Fruit fly (Drosophila melanogaster) whole organism, embryonic: Measurements from ENCODE around the gene ct.

Source experiments
- Abd-B ChIP-seq: fragments of 200-800 bp; sonication (Bioruptor generic); optimal IDR thresholded peaks from 2 replicates; lab custom pipeline; 2018; ENCODE audit warnings: missing biosample characterization, mild to moderate bottlenecking, missing genetic modification characterization, moderate library complexity
- Adf1 ChIP-seq: fragments of 200-800 bp; sonication (Bioruptor generic); IDR thresholded peaks from 2 replicates; pipeline ENCODE4 v1.3.6; 2022; ENCODE audit warnings: missing biosample characterization, missing genetic modification characterization
- Awh ChIP-seq: fragments of 200-800 bp; sonication (Bioruptor generic); IDR thresholded peaks from 2 replicates; pipeline ENCODE4, ENCODE4 v1.3.6; 2022; ENCODE audit warnings: missing biosample characterization, missing genetic modification characterization
- C15 ChIP-seq: fragments of 200-800 bp; sonication (Bioruptor generic); IDR thresholded peaks from 3 replicates; pipeline ENCODE4 v1.3.6; 2022; ENCODE audit warnings: missing biosample characterization, missing genetic modification characterization
- CG10462 ChIP-seq: fragments of 200-800 bp; sonication (Bioruptor generic); optimal IDR thresholded peaks from 2 replicates; lab custom pipeline; 2016; ENCODE audit warnings: missing biosample characterization, missing genetic modification characterization
- CG10543 ChIP-seq: fragments of 200-800 bp; sonication (Bioruptor generic); optimal IDR thresholded peaks from 3 replicates; lab custom pipeline; 2017; ENCODE audit warnings: missing biosample characterization, mild to moderate bottlenecking, missing genetic modification characterization, moderate library complexity
- CG11695 ChIP-seq: fragments of 200-800 bp; sonication (Bioruptor generic); IDR thresholded peaks from 3 replicates; pipeline ENCODE4 v1.3.6; 2022; ENCODE audit warnings: missing biosample characterization, missing genetic modification characterization
- CG12071 ChIP-seq: fragments of 200-800 bp; sonication (Bioruptor generic); optimal IDR thresholded peaks from 3 replicates; lab custom pipeline; 2018; ENCODE audit warnings: missing biosample characterization, mild to moderate bottlenecking, missing genetic modification characterization
- CG14014 ChIP-seq: fragments of 200-800 bp; sonication (Bioruptor generic); IDR thresholded peaks from 2 replicates; pipeline ENCODE4 v1.3.6; 2022; ENCODE audit warnings: missing biosample characterization, missing genetic modification characterization
- CG15601 ChIP-seq: fragments of 200-800 bp; sonication (Bioruptor generic); optimal IDR thresholded peaks from 3 replicates; lab custom pipeline; 2019; ENCODE audit warnings: missing biosample characterization, mild to moderate bottlenecking, missing genetic modification characterization, moderate library complexity
- CG17186 ChIP-seq: fragments of 200-800 bp; sonication (Bioruptor generic); optimal IDR thresholded peaks from 3 replicates; lab custom pipeline; 2017; ENCODE audit warnings: missing biosample characterization, missing genetic modification reagents, missing genetic modification characterization
- CG32532 ChIP-seq: fragments of 200-800 bp; sonication (Bioruptor generic); IDR thresholded peaks from 2 replicates; pipeline ENCODE4 v1.3.6; 2022; ENCODE audit warnings: missing biosample characterization, missing genetic modification characterization
- CG32772 ChIP-seq: fragments of 200-800 bp; sonication (Bioruptor generic); IDR thresholded peaks from 2 replicates; pipeline ENCODE4 v1.3.6; 2022; ENCODE audit warnings: missing biosample characterization, missing genetic modification characterization
- CG6854 ChIP-seq: fragments of 200-800 bp; sonication (Bioruptor generic); optimal IDR thresholded peaks from 3 replicates; lab custom pipeline; 2017; ENCODE audit warnings: missing biosample characterization, mild to moderate bottlenecking, missing genetic modification characterization
- CG7839 ChIP-seq: fragments of 200-800 bp; sonication (Bioruptor generic); optimal IDR thresholded peaks from 3 replicates; lab custom pipeline; 2018; ENCODE audit warnings: missing biosample characterization, mild to moderate bottlenecking, missing genetic modification characterization, moderate library complexity
- CG8089 ChIP-seq: fragments of 200-800 bp; sonication (Bioruptor generic); optimal IDR thresholded peaks from 3 replicates; lab custom pipeline; 2016; ENCODE audit warnings: missing biosample characterization, missing genetic modification characterization
- CG8388 ChIP-seq: fragments of 200-800 bp; sonication (Bioruptor generic); optimal IDR thresholded peaks from 2 replicates; lab custom pipeline; 2019; ENCODE audit warnings: missing biosample characterization, mild to moderate bottlenecking, missing genetic modification characterization, moderate library complexity
- CG9817 ChIP-seq: fragments of 200-800 bp; sonication (Bioruptor generic); optimal IDR thresholded peaks from 2 replicates; lab custom pipeline; 2018; ENCODE audit warnings: missing biosample characterization, mild to moderate bottlenecking, missing genetic modification characterization, moderate library complexity
- CrebB ChIP-seq: fragments of 200-800 bp; sonication (Bioruptor generic); optimal IDR thresholded peaks from 3 replicates; lab custom pipeline; 2018; ENCODE audit warnings: missing biosample characterization, mild to moderate bottlenecking, missing genetic modification characterization
- Deaf1 ChIP-seq: fragments of 200-800 bp; optimal IDR thresholded peaks from 3 replicates; lab custom pipeline; 2019; ENCODE audit warnings: missing biosample characterization, mild to moderate bottlenecking, missing genetic modification characterization, moderate library complexity
- Dp ChIP-seq: fragments of 200-800 bp; sonication (Bioruptor generic); optimal IDR thresholded peaks from 2 replicates; lab custom pipeline; 2018; ENCODE audit warnings: missing biosample characterization, mild to moderate bottlenecking, missing genetic modification characterization, moderate library complexity
- GATAe ChIP-seq: fragments of 200-800 bp; sonication (Bioruptor generic); conservative IDR thresholded peaks from 2 replicates; pipeline ENCODE4 v1.3.6; 2022; ENCODE audit warnings: missing biosample characterization, missing genetic modification characterization
- Gug ChIP-seq: fragments of 200-800 bp; sonication (Bioruptor generic); IDR thresholded peaks from 4 replicates; pipeline ENCODE4 v1.3.6; 2022; ENCODE audit warnings: missing biosample characterization, missing genetic modification characterization
- HLH4C ChIP-seq: fragments of 200-800 bp; sonication (Bioruptor generic); IDR thresholded peaks from 3 replicates; pipeline ENCODE4 v1.3.6; 2022; ENCODE audit warnings: missing biosample characterization, missing genetic modification characterization; ENCODE audit not compliant: partially characterized antibody
- HmgZ ChIP-seq: fragments of 200-800 bp; sonication (Bioruptor generic); optimal IDR thresholded peaks from 2 replicates; lab custom pipeline; 2018; ENCODE audit warnings: missing biosample characterization, mild to moderate bottlenecking, missing genetic modification characterization
- Mad ChIP-seq: fragments of 200-800 bp; sonication (Bioruptor generic); optimal IDR thresholded peaks from 2 replicates; lab custom pipeline; 2016; ENCODE audit warnings: missing biosample characterization, missing genetic modification characterization
- NC2α ChIP-seq: fragments of 200-800 bp; sonication (Bioruptor generic); optimal IDR thresholded peaks from 2 replicates; lab custom pipeline; 2016; ENCODE audit warnings: missing biosample characterization, missing genetic modification characterization
- NK7.1 ChIP-seq: fragments of 200-800 bp; sonication (Bioruptor generic); optimal IDR thresholded peaks from 3 replicates; lab custom pipeline; 2016; ENCODE audit warnings: missing biosample characterization, missing genetic modification characterization
- Neu2 ChIP-seq: fragments of 200-800 bp; sonication (Bioruptor generic); optimal IDR thresholded peaks from 3 replicates; lab custom pipeline; 2016; ENCODE audit warnings: missing biosample characterization, missing genetic modification characterization, borderline replicate concordance
- Rfx ChIP-seq: fragments of 200-800 bp; sonication (Bioruptor generic); IDR thresholded peaks from 2 replicates; pipeline ENCODE4 v1.3.6; 2022; ENCODE audit warnings: missing biosample characterization, missing genetic modification characterization
- Side ChIP-seq: fragments of 200-800 bp; sonication (Bioruptor generic); optimal IDR thresholded peaks from 2 replicates; lab custom pipeline; 2016; ENCODE audit warnings: missing biosample characterization, missing genetic modification characterization
- YL-1 ChIP-seq: fragments of 200-800 bp; sonication (Bioruptor generic); optimal IDR thresholded peaks from 3 replicates; lab custom pipeline; 2017; ENCODE audit warnings: missing biosample characterization, mild to moderate bottlenecking, missing genetic modification characterization
- abd-A ChIP-seq: fragments of 200-800 bp; sonication (Bioruptor generic); optimal IDR thresholded peaks from 3 replicates; lab custom pipeline; 2019; ENCODE audit warnings: missing biosample characterization, mild to moderate bottlenecking, missing genetic modification characterization, moderate library complexity
- al ChIP-seq: fragments of 200-800 bp; sonication (Bioruptor generic); IDR thresholded peaks from 2 replicates; pipeline ENCODE4 v1.3.6; 2022; ENCODE audit warnings: missing biosample characterization, missing genetic modification characterization
- az2 ChIP-seq: fragments of 200-800 bp; sonication (Bioruptor generic); optimal IDR thresholded peaks from 3 replicates; lab custom pipeline; 2016; ENCODE audit warnings: missing biosample characterization, missing genetic modification characterization
- croc ChIP-seq: fragments of 200-800 bp; sonication (Bioruptor generic); conservative IDR thresholded peaks from 3 replicates; pipeline ENCODE4 v1.3.6; 2022; ENCODE audit warnings: missing biosample characterization, missing genetic modification characterization
- eyg ChIP-seq: fragments of 200-800 bp; sonication (Bioruptor generic); optimal IDR thresholded peaks from 3 replicates; lab custom pipeline; 2016; ENCODE audit warnings: missing biosample characterization, missing genetic modification characterization
- gfzf ChIP-seq: fragments of 200-800 bp; sonication (Bioruptor generic); optimal IDR thresholded peaks from 2 replicates; lab custom pipeline; 2016; ENCODE audit warnings: missing biosample characterization, mild to moderate bottlenecking, missing genetic modification characterization, moderate library complexity
- jigr1 ChIP-seq: fragments of 200-800 bp; sonication (Bioruptor generic); IDR thresholded peaks from 3 replicates; pipeline ENCODE4 v1.3.6; 2022; ENCODE audit warnings: missing biosample characterization, missing genetic modification characterization
- jing ChIP-seq: fragments of 200-800 bp; sonication (Bioruptor generic); optimal IDR thresholded peaks from 2 replicates; lab custom pipeline; 2018; ENCODE audit warnings: missing biosample characterization, mild to moderate bottlenecking, missing genetic modification characterization
- kah ChIP-seq: fragments of 200-800 bp; sonication (Bioruptor generic); optimal IDR thresholded peaks from 2 replicates; lab custom pipeline; 2018; ENCODE audit warnings: missing biosample characterization, mild to moderate bottlenecking, missing genetic modification characterization
- lab ChIP-seq: fragments of 200-800 bp; sonication (Bioruptor generic); optimal IDR thresholded peaks from 3 replicates; lab custom pipeline; 2017; ENCODE audit warnings: missing biosample characterization, missing genetic modification characterization, mild to moderate bottlenecking, moderate library complexity, missing genetic modification reagents
- lilli ChIP-seq: fragments of 200-800 bp; sonication (Bioruptor generic); optimal IDR thresholded peaks from 3 replicates; lab custom pipeline; 2016; ENCODE audit warnings: missing biosample characterization, missing genetic modification characterization
- prd ChIP-seq, 3 experiments: fragments of >200 bp in 2 of 3; fragments of 200-800 bp in 1 of 3; sonication (Bioruptor generic) in 1 of 3; optimal IDR thresholded peaks in 2 of 3; IDR thresholded peaks in 1 of 3; 2 replicates in 2 of 3; 3 replicates in 1 of 3; pipeline versions ENCODE4 v1.3.6 to Lab custom; 2017 to 2022; ENCODE audit warnings: missing biosample characterization in 1 of 3, missing genetic modification characterization in 1 of 3
- ssp ChIP-seq: fragments of 200-800 bp; sonication (Bioruptor generic); IDR thresholded peaks from 2 replicates; pipeline ENCODE4 v1.3.6; 2022; ENCODE audit warnings: missing biosample characterization, missing genetic modification characterization
- tap ChIP-seq: fragments of 200-800 bp; optimal IDR thresholded peaks from 3 replicates; lab custom pipeline; 2019; ENCODE audit warnings: missing biosample characterization, mild to moderate bottlenecking, missing genetic modification characterization, moderate library complexity
- tin ChIP-seq: fragments of 200-800 bp; sonication (Bioruptor generic); optimal IDR thresholded peaks from 3 replicates; lab custom pipeline; 2016; ENCODE audit warnings: missing biosample characterization, missing genetic modification characterization
- tup ChIP-seq: fragments of 200-800 bp; sonication (Bioruptor generic); optimal IDR thresholded peaks from 2 replicates; lab custom pipeline; 2016; ENCODE audit warnings: missing biosample characterization, mild to moderate bottlenecking, missing genetic modification characterization, moderate library complexity
- tx ChIP-seq: fragments of 200-800 bp; sonication (Bioruptor generic); optimal IDR thresholded peaks from 2 replicates; lab custom pipeline; 2016; ENCODE audit warnings: missing biosample characterization, missing genetic modification characterization

ct gene

dm6 chrX:7701282-7702078, 93.3 kb downstream of the ct start (continued):
- peak; percentile 88 for TF ChIP-seq lab (GFP tag; lab: Kevin White, UChicago)
- peak; percentile 77 for TF ChIP-seq CG11695
- TF ChIP-seq Rfx: peak; percentile 83
- peak; percentile 29 for TF ChIP-seq Abd-B (GFP tag; lab: Kevin White, UChicago)
- peak; percentile 39 for TF ChIP-seq tin (GFP tag; lab: Kevin White, UChicago)
- no peak for TF ChIP-seq Dp
- peak; percentile 69 for TF ChIP-seq CG32772 (GFP tag; lab: Robert Waterston, UW)
- TF ChIP-seq Awh (GFP tag; lab: Robert Waterston, UW): no peak
- TF ChIP-seq abd-A: peak; percentile 18
- peak; percentile 46 for TF ChIP-seq CG6854 (GFP tag; lab: Kevin White, UChicago)
- peak; percentile 61 for TF ChIP-seq lilli (GFP tag; lab: Kevin White, UChicago)
- peak; percentile 67 for TF ChIP-seq tap (tag; lab: Kevin White, UChicago)
- no peak for TF ChIP-seq prd (optimal IDR thresholded peaks at IDR 0.05; lab: Kevin White, UChicago)
- TF ChIP-seq prd (GFP tag; IDR thresholded peaks at IDR 0.05; lab: Robert Waterston, UW): peak; percentile 60
- peak; percentile 82 for TF ChIP-seq CG9817
- no peak for TF ChIP-seq CG8089 (GFP tag; lab: Kevin White, UChicago)
- 0 out of 2 replicates have a peak, but pooled peaks have one; percentile 40 for TF ChIP-seq GATAe (GFP tag; lab: Robert Waterston, UW)
- peak; percentile 57 for TF ChIP-seq az2 (GFP tag; lab: Kevin White, UChicago)
- TF ChIP-seq Adf1 (GFP tag; lab: Robert Waterston, UW): peak; percentile 42
- TF ChIP-seq CG15601 (tag; lab: Kevin White, UChicago): peak; percentile 58
- no peak for TF ChIP-seq YL-1
- TF ChIP-seq tx (GFP tag; lab: Kevin White, UChicago): peak; percentile 32
- TF ChIP-seq CG10543 (GFP tag; lab: Kevin White, UChicago): peak; percentile 92
- TF ChIP-seq croc (GFP tag; lab: Robert Waterston, UW): no peak
- peak; percentile 45 for TF ChIP-seq eyg (GFP tag; lab: Kevin White, UChicago)
- TF ChIP-seq Mad (GFP tag; lab: Kevin White, UChicago): peak; percentile 34
- no peak for TF ChIP-seq HLH4C
- TF ChIP-seq C15 (GFP tag; lab: Robert Waterston, UW): 0 out of 3 replicates have a peak, but pooled peaks have one; percentile 12
- no peak for TF ChIP-seq NK7.1 (GFP tag; lab: Kevin White, UChicago)
- TF ChIP-seq CG14014: peak; percentile 60
- peak; percentile 64 for TF ChIP-seq HmgZ (tag; lab: Kevin White, UChicago)
- peak; percentile 57 for TF ChIP-seq CG12071 (GFP tag; lab: Kevin White, UChicago)
- TF ChIP-seq ssp: no peak
- peak; percentile 38; the same call in 2 of the 4 replicates for TF ChIP-seq Gug
- TF ChIP-seq CG8388 (GFP tag; lab: Kevin White, UChicago): peak; percentile 73
- TF ChIP-seq kah (GFP tag; lab: Kevin White, UChicago): peak; percentile 23
- peak; percentile 70 for TF ChIP-seq CG7839 (tag; lab: Kevin White, UChicago)
- peak; percentile 58 for TF ChIP-seq Deaf1
- TF ChIP-seq Neu2 (GFP tag; lab: Kevin White, UChicago): no peak
- no peak for TF ChIP-seq CG10462
- TF ChIP-seq NC2α (GFP tag; lab: Kevin White, UChicago): no peak
- TF ChIP-seq gfzf (GFP tag; lab: Kevin White, UChicago): no peak
- peak; percentile 39 for TF ChIP-seq tup (GFP tag; lab: Kevin White, UChicago)
- no peak for TF ChIP-seq jing (GFP tag; lab: Kevin White, UChicago)
- no peak for TF ChIP-seq CG17186
- TF ChIP-seq al (GFP tag; lab: Robert Waterston, UW): peak; percentile 67
- TF ChIP-seq Side (GFP tag; lab: Kevin White, UChicago): peak; percentile 21
- no peak for TF ChIP-seq jigr1 (GFP tag; lab: Robert Waterston, UW)
- TF ChIP-seq CG32532 (GFP tag; lab: Robert Waterston, UW): peak; percentile 85
- TF ChIP-seq CrebB (tag; lab: Kevin White, UChicago): peak; percentile 68
